Worm (Caenorhabditis elegans) whole organism, L2 larva: Measurements from ENCODE around the gene F13A2.2.
A peak's percentile ranks its signal among the peaks of the same experiment; 100 is the strongest.

ENCODE experiments used
- C34F6.9 ChIP-seq: fragments of 150-350 bp; optimal IDR thresholded peaks from 2 replicates; lab custom pipeline; 2014; ENCODE audit warnings: missing biosample characterization, missing genetic modification characterization
- F13H6.1 ChIP-seq: sonication (generic microtip); optimal IDR thresholded peaks from 2 replicates; lab custom pipeline; 2016; ENCODE audit warnings: missing genetic modification characterization, missing compliant biosample characterization
- R02D3.7 ChIP-seq: fragments of 150-350 bp; optimal IDR thresholded peaks from 2 replicates; lab custom pipeline; 2014; ENCODE audit warnings: missing biosample characterization, missing genetic modification characterization
- Y55F3AM.14 ChIP-seq: fragments of 200-800 bp; sonication (Bioruptor generic); optimal IDR thresholded peaks from 2 replicates; lab custom pipeline; 2018; ENCODE audit warnings: mild to moderate bottlenecking, missing genetic modification characterization, missing compliant biosample characterization
- ZK546.5 ChIP-seq: sonication (generic microtip); optimal IDR thresholded peaks from 2 replicates; lab custom pipeline; 2017; ENCODE audit warnings: missing biosample characterization, missing genetic modification characterization
- alr-1 ChIP-seq: fragments of 150-350 bp; optimal IDR thresholded peaks from 2 replicates; lab custom pipeline; 2014; ENCODE audit warnings: missing biosample characterization, missing genetic modification characterization
- ama-1 ChIP-seq: fragments of 150-350 bp; optimal IDR thresholded peaks from 2 replicates; lab custom pipeline; 2018; ENCODE audit warnings: inconsistent platforms
- blmp-1 ChIP-seq: sonication (generic microtip); optimal IDR thresholded peaks from 2 replicates; lab custom pipeline; 2017; ENCODE audit warnings: missing genetic modification characterization, mild to moderate bottlenecking, missing compliant biosample characterization, antibody characterized with exemption, moderate library complexity; ENCODE audit not compliant: insufficient read depth
- ceh-16 ChIP-seq: fragments of 150-350 bp; optimal IDR thresholded peaks from 2 replicates; lab custom pipeline; 2014; ENCODE audit warnings: missing biosample characterization, missing genetic modification characterization
- ceh-82 ChIP-seq: fragments of 150-350 bp; optimal IDR thresholded peaks from 2 replicates; lab custom pipeline; 2014; ENCODE audit warnings: missing biosample characterization, missing genetic modification characterization
- crh-2 ChIP-seq: sonication (generic microtip); optimal IDR thresholded peaks from 2 replicates; lab custom pipeline; 2017; ENCODE audit warnings: missing biosample characterization, missing genetic modification characterization
- elt-1 ChIP-seq: fragments of 150-350 bp; optimal IDR thresholded peaks from 2 replicates; lab custom pipeline; 2014; ENCODE audit warnings: missing biosample characterization, missing genetic modification characterization
- fos-1 ChIP-seq: fragments of 150-350 bp; optimal IDR thresholded peaks from 2 replicates; lab custom pipeline; 2014; ENCODE audit warnings: missing biosample characterization, missing genetic modification characterization
- gmeb-1 ChIP-seq: fragments of 150-350 bp; optimal IDR thresholded peaks from 2 replicates; lab custom pipeline; 2014; ENCODE audit warnings: missing biosample characterization, missing genetic modification characterization
- lsy-2 ChIP-seq, 2 experiments: fragments of 150-350 bp in 1 of 2; sonication (generic microtip) in 1 of 2; optimal IDR thresholded peaks; 2 replicates each; lab custom pipeline; 2014 to 2017; ENCODE audit warnings: missing biosample characterization in 2 of 2, missing genetic modification characterization in 2 of 2
- mab-5 ChIP-seq: fragments of 150-350 bp; optimal IDR thresholded peaks from 2 replicates; lab custom pipeline; 2014; ENCODE audit warnings: missing biosample characterization, missing genetic modification characterization
- mbf-1 ChIP-seq: sonication (generic microtip); optimal IDR thresholded peaks from 2 replicates; lab custom pipeline; 2017; ENCODE audit warnings: missing biosample characterization, missing genetic modification characterization
- mdl-1 ChIP-seq, 2 experiments: fragments of 150-350 bp in 1 of 2; sonication (generic microtip) in 1 of 2; optimal IDR thresholded peaks; 2 replicates each; lab custom pipeline; 2017; ENCODE audit warnings: missing biosample characterization in 2 of 2, missing genetic modification characterization in 2 of 2
- nhr-10 ChIP-seq: sonication (generic microtip); optimal IDR thresholded peaks from 2 replicates; lab custom pipeline; 2017; ENCODE audit warnings: missing biosample characterization, missing genetic modification characterization
- nhr-12 ChIP-seq: fragments of 150-350 bp; optimal IDR thresholded peaks from 2 replicates; lab custom pipeline; 2014; ENCODE audit warnings: missing biosample characterization, missing genetic modification characterization
- nhr-129 ChIP-seq: fragments of 150-350 bp; optimal IDR thresholded peaks from 2 replicates; lab custom pipeline; 2014; ENCODE audit warnings: missing biosample characterization, missing genetic modification characterization
- nhr-21 ChIP-seq: fragments of 150-350 bp; optimal IDR thresholded peaks from 2 replicates; lab custom pipeline; 2014; ENCODE audit warnings: missing biosample characterization, missing genetic modification characterization
- nhr-23 ChIP-seq: fragments of 150-350 bp; optimal IDR thresholded peaks from 2 replicates; lab custom pipeline; 2014; ENCODE audit warnings: missing biosample characterization, missing genetic modification reagents, missing genetic modification characterization
- nhr-237 ChIP-seq: fragments of 150-350 bp; optimal IDR thresholded peaks from 2 replicates; lab custom pipeline; 2014; ENCODE audit warnings: missing biosample characterization, missing genetic modification characterization
- nhr-25 ChIP-seq: fragments of 150-350 bp; sonication (generic microtip); optimal IDR thresholded peaks from 3 replicates; lab custom pipeline; 2014; ENCODE audit warnings: missing biosample characterization, missing genetic modification characterization
- nhr-6 ChIP-seq: fragments of 150-350 bp; optimal IDR thresholded peaks from 2 replicates; lab custom pipeline; 2014; ENCODE audit warnings: missing biosample characterization, missing genetic modification characterization
- nhr-77 ChIP-seq: fragments of 150-350 bp; optimal IDR thresholded peaks from 2 replicates; lab custom pipeline; 2014; ENCODE audit warnings: missing biosample characterization, missing genetic modification characterization
- peb-1 ChIP-seq: fragments of 150-350 bp; optimal IDR thresholded peaks from 2 replicates; lab custom pipeline; 2014; ENCODE audit warnings: missing biosample characterization, missing genetic modification characterization
- sem-4 ChIP-seq: fragments of 150-350 bp; optimal IDR thresholded peaks from 2 replicates; lab custom pipeline; 2014; ENCODE audit warnings: missing biosample characterization, missing genetic modification reagents, missing genetic modification characterization
- skn-1 ChIP-seq: sonication (generic microtip); optimal IDR thresholded peaks from 2 replicates; lab custom pipeline; 2017; ENCODE audit warnings: missing biosample characterization, missing genetic modification characterization
- sma-3 ChIP-seq: sonication (generic microtip); optimal IDR thresholded peaks from 2 replicates; lab custom pipeline; 2016; ENCODE audit warnings: missing genetic modification reagents, missing genetic modification characterization, missing compliant biosample characterization
- unc-55 ChIP-seq: fragments of 150-350 bp; sonication (generic microtip); optimal IDR thresholded peaks from 3 replicates; lab custom pipeline; 2014; ENCODE audit warnings: missing biosample characterization, missing genetic modification reagents, missing genetic modification characterization
- ztf-1 ChIP-seq: fragments of 200-800 bp; sonication (Bioruptor generic); conservative IDR thresholded peaks from 2 replicates; pipeline ENCODE4 v1.3.6; 2022; ENCODE audit warnings: missing genetic modification characterization, missing compliant biosample characterization
- ztf-11 ChIP-seq: sonication (generic microtip); optimal IDR thresholded peaks from 2 replicates; lab custom pipeline; 2017; ENCODE audit warnings: missing biosample characterization, missing genetic modification characterization
- ztf-4 ChIP-seq: fragments of 150-350 bp; optimal IDR thresholded peaks from 2 replicates; lab custom pipeline; 2014; ENCODE audit warnings: missing biosample characterization, missing genetic modification characterization

Gene F13A2.2

DNA sequence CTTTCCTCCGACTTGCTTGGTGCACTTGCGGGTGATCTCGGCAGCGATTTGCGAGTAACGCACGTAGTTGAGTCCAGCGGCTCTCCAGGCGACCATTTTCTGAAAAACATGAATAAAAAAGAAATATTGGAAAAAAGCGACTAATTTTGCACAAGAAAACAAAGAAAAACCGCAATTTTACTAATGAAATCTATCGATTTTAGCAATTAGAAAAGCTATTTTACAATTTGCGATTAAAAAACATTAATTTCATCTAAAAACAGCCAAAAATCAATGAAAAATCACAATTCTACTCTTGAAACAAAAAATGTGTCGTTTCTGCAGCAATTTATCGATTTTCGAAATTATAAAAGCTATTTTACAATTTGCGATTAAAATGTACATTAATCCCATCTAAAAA, 38.1 kb downstream of the F13A2.2 start, which contains the start of gene hpo-18:
hpo-18 (minus strand) TSS at position 101 of the 400 bp plus-strand sequence.
- no peak for TF ChIP-seq nhr-129 (tag; lab: Kevin White, UChicago)
- no peak for TF ChIP-seq unc-55 (GFP tag; lab: Kevin White, UChicago)
- no peak for TF ChIP-seq mbf-1 (tag; lab: Kevin White, UChicago)
- no peak for TF ChIP-seq ztf-4 (tag; lab: Kevin White, UChicago)
- TF ChIP-seq ZK546.5, result no peak
- TF ChIP-seq mdl-1 (tag; optimal IDR thresholded peaks at IDR 0.05; lab: Kevin White, UChicago), result no peak
- TF ChIP-seq nhr-25 (tag; lab: Kevin White, UChicago), result no peak
- TF ChIP-seq alr-1 (tag; lab: Kevin White, UChicago), result no peak
- TF ChIP-seq nhr-237, result no peak
- no peak for TF ChIP-seq fos-1
- TF ChIP-seq nhr-21 (tag; lab: Kevin White, UChicago), result no peak
- no peak for TF ChIP-seq nhr-12 (tag; lab: Kevin White, UChicago)
- TF ChIP-seq R02D3.7 (tag; lab: Kevin White, UChicago), result no peak
- TF ChIP-seq F13H6.1 (tag; lab: Kevin White, UChicago), result no peak
- no peak for TF ChIP-seq sma-3 (GFP tag; lab: Kevin White, UChicago)
- TF ChIP-seq ceh-82 (tag; lab: Kevin White, UChicago), result no peak
- no peak for TF ChIP-seq ama-1

DNA sequence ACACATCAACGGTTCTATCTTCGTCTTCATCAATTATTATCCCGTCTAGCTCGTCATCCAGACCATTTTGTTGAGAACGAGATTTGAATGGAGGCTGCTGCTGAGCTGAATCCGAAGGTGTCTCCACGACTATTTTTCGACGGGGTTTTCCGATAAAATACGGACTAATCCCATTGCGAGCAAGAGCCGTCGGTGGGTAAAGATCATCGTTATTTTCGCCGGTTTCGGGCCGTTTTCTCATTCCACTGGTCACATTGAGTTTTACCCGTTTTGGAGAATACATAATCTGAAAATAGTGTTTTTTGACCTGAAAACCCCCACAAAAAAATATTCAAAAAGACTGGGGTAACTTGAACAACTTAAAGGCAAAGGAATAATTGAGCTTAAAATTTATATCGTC, 38.7 kb downstream of the F13A2.2 start, which contains the start of gene figl-1:
figl-1 (minus strand) TSS at position 286 of the 400 bp plus-strand sequence.
- TF ChIP-seq nhr-77 (tag; lab: Kevin White, UChicago) (no peak), sma-3 (GFP tag; lab: Kevin White, UChicago) (peak; percentile 5)
- TF ChIP-seq, all 48 proteins: peak for 1

DNA sequence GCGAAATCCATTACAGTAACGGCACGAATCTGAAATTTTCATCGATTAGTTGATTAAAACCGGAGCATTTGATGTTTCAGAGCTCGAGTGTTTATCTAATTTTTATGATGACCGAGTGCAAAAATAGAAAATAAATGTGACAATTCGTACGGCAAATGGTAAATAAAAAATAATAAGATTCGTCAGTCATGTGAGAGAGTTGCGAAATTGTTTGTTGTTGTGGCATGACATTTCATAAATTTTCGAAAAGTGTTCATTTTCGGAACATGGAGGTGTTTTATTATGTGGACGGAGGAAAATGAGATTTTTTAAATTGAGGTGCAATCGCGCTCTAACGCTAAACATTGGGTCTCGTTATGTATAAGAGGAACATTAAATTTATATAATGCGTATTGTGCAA, 42.6 kb downstream of the F13A2.2 start:
- no peak for TF ChIP-seq ztf-4 (tag; lab: Kevin White, UChicago)
- TF ChIP-seq blmp-1 (tag; lab: Kevin White, UChicago), result no peak
- TF ChIP-seq F13H6.1 (tag; lab: Kevin White, UChicago), result no peak
- TF ChIP-seq nhr-237, result no peak
- TF ChIP-seq ceh-16 (tag; lab: Kevin White, UChicago), result no peak
- TF ChIP-seq nhr-12 (tag; lab: Kevin White, UChicago), result no peak
- TF ChIP-seq nhr-10, result no peak
- no peak for TF ChIP-seq mdl-1 (tag; optimal IDR thresholded peaks at IDR 0.05; lab: Kevin White, UChicago)

DNA sequence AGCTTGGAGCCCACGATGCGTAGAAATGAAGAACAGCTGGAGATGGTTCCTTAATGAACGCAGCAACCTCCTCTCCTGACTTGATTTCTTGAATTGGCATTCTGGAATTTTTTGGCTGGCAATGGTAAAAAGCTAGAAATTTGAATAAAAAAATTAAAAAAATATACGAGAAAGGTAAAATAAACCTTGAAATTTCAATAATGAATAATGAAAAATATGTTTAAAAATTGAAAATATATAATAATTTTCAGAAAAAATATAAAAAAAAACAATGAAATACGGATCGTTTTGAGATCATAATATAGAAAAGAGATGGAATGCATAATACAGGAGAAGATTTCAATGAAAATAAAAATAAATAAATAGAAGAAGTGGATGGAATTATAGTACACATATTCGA, 43.2 kb downstream of the F13A2.2 start, which contains the start of gene glrx-3:
glrx-3 (minus strand) TSS at position 101 of the 400 bp plus-strand sequence.
- no peak for TF ChIP-seq sem-4 (tag; lab: Kevin White, UChicago)
- TF ChIP-seq ama-1, result no peak
- TF ChIP-seq alr-1 (tag; lab: Kevin White, UChicago), result no peak
- TF ChIP-seq C34F6.9 (tag; lab: Kevin White, UChicago), result no peak
- no peak for TF ChIP-seq nhr-6
- TF ChIP-seq ceh-16 (tag; lab: Kevin White, UChicago), result no peak
- TF ChIP-seq ceh-82 (tag; lab: Kevin White, UChicago), result no peak
- TF ChIP-seq nhr-21 (tag; lab: Kevin White, UChicago), result no peak
- TF ChIP-seq ZK546.5, result no peak
- TF ChIP-seq ztf-11 (tag; lab: Kevin White, UChicago), result no peak
- TF ChIP-seq crh-2 (tag; lab: Kevin White, UChicago), result no peak
- TF ChIP-seq gmeb-1 (tag; lab: Kevin White, UChicago), result no peak
- TF ChIP-seq Y55F3AM.14 (GFP tag; lab: Kevin White, UChicago), result no peak

DNA sequence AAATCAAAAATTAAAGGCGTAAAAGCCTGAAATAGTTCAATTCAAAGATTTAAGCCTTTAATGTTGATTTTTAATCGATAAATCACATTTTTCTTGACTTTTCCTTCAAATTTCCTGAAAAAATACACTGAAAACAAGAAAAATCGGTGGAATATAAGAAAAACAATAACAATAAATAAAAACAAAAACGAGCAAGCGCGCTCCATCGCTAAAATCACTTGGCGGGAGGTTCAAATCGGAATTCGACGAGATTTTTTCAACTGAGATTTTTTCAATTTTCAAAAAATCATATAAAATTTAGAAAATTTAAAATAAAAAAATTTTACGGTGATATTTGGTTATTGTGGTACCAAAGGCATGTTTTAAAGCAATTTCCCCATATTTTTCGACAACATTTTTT, 44.9 kb downstream of the F13A2.2 start:
- TF ChIP-seq peb-1 (tag; lab: Kevin White, UChicago) (no peak), C34F6.9 (tag; lab: Kevin White, UChicago) (no peak), mab-5 (tag; lab: Kevin White, UChicago) (no peak), skn-1 (tag; lab: Kevin White, UChicago) (no peak), unc-55 (GFP tag; lab: Kevin White, UChicago) (peak; percentile 15), elt-1 (no peak), mdl-1 (tag; optimal IDR thresholded peaks at IDR 0.05; lab: Kevin White, UChicago) (no peak), ztf-1 (GFP tag; lab: Robert Waterston, UW) (no peak), ama-1 (no peak), nhr-237 (no peak), gmeb-1 (tag; lab: Kevin White, UChicago) (peak; percentile 71), nhr-23 (tag; lab: Kevin White, UChicago) (no peak), F13H6.1 (tag; lab: Kevin White, UChicago) (no peak), lsy-2 (tag; optimal IDR thresholded peaks at IDR 0.05; lab: Kevin White, UChicago) (no peak), R02D3.7 (tag; lab: Kevin White, UChicago) (no peak), alr-1 (tag; lab: Kevin White, UChicago) (no peak)
